Fruit fly (Drosophila melanogaster) whole organism, embryonic: Measurements from ENCODE around the gene timeout.
A peak's percentile ranks its signal among the peaks of the same experiment; 100 is the strongest.

Experiments used
- Antp ChIP-seq: fragments of 200-800 bp; sonication (Bioruptor generic); optimal IDR thresholded peaks from 3 replicates; lab custom pipeline; 2016; ENCODE audit warnings: missing biosample characterization, missing genetic modification characterization
- C15 ChIP-seq: fragments of 200-800 bp; sonication (Bioruptor generic); IDR thresholded peaks from 3 replicates; pipeline ENCODE4 v1.3.6; 2022; ENCODE audit warnings: missing biosample characterization, missing genetic modification characterization
- CG10209 ChIP-seq: fragments of 200-800 bp; sonication (Bioruptor generic); optimal IDR thresholded peaks from 3 replicates; lab custom pipeline; 2017; ENCODE audit warnings: missing biosample characterization, mild to moderate bottlenecking, missing genetic modification characterization, missing genetic modification reagents
- CG10654 ChIP-seq: fragments of 200-800 bp; sonication (Bioruptor generic); optimal IDR thresholded peaks from 2 replicates; lab custom pipeline; 2016; ENCODE audit warnings: missing biosample characterization, missing genetic modification characterization
- CG13296 ChIP-seq: fragments of 200-800 bp; sonication (Bioruptor generic); optimal IDR thresholded peaks from 3 replicates; lab custom pipeline; 2018; ENCODE audit warnings: missing biosample characterization, mild to moderate bottlenecking, missing genetic modification characterization
- CG14710 ChIP-seq: fragments of 200-800 bp; sonication (Bioruptor generic); optimal IDR thresholded peaks from 3 replicates; lab custom pipeline; 2019; ENCODE audit warnings: missing biosample characterization, mild to moderate bottlenecking, missing genetic modification characterization, moderate library complexity
- CG14860 ChIP-seq: fragments of 200-800 bp; sonication (Bioruptor generic); IDR thresholded peaks from 3 replicates; pipeline ENCODE4 v1.3.6; 2022; ENCODE audit warnings: missing biosample characterization, missing genetic modification characterization; ENCODE audit not compliant: partially characterized antibody
- CG18619 ChIP-seq: fragments of 200-800 bp; sonication (Bioruptor generic); optimal IDR thresholded peaks from 3 replicates; lab custom pipeline; 2017; ENCODE audit warnings: missing biosample characterization, mild to moderate bottlenecking, missing genetic modification characterization
- CG2678 ChIP-seq: fragments of 200-800 bp; sonication (Bioruptor generic); optimal IDR thresholded peaks from 3 replicates; lab custom pipeline; 2019; ENCODE audit warnings: missing biosample characterization, mild to moderate bottlenecking, missing genetic modification characterization, moderate library complexity
- CG2889 ChIP-seq: fragments of 200-800 bp; sonication (Bioruptor generic); IDR thresholded peaks from 3 replicates; pipeline ENCODE4 v1.3.6; 2022; ENCODE audit warnings: missing biosample characterization, missing genetic modification characterization
- CG33213 ChIP-seq: fragments of 200-800 bp; sonication (Bioruptor generic); optimal IDR thresholded peaks from 3 replicates; lab custom pipeline; 2016; ENCODE audit warnings: missing biosample characterization, missing genetic modification characterization
- CG34376 ChIP-seq: fragments of 200-800 bp; sonication (Bioruptor generic); optimal IDR thresholded peaks from 2 replicates; lab custom pipeline; 2018; ENCODE audit warnings: missing biosample characterization, mild to moderate bottlenecking, missing genetic modification characterization
- CG4282 ChIP-seq: fragments of 200-800 bp; sonication (Bioruptor generic); optimal IDR thresholded peaks from 2 replicates; lab custom pipeline; 2016; ENCODE audit warnings: missing biosample characterization, missing genetic modification characterization
- CG4820 ChIP-seq: fragments of 200-800 bp; sonication (Bioruptor generic); optimal IDR thresholded peaks from 3 replicates; lab custom pipeline; 2016; ENCODE audit warnings: missing biosample characterization, missing genetic modification characterization
- CG5953 ChIP-seq: fragments of 200-800 bp; sonication (Bioruptor generic); IDR thresholded peaks from 2 replicates; pipeline ENCODE4 v1.3.6; 2022; ENCODE audit warnings: missing biosample characterization, missing genetic modification characterization
- CG6254 ChIP-seq: fragments of 200-800 bp; sonication (Bioruptor generic); optimal IDR thresholded peaks from 3 replicates; lab custom pipeline; 2017; ENCODE audit warnings: mild to moderate bottlenecking, missing biosample characterization, missing genetic modification reagents, missing genetic modification characterization
- CG6654 ChIP-seq: fragments of 200-800 bp; sonication (Bioruptor generic); optimal IDR thresholded peaks from 2 replicates; lab custom pipeline; 2017; ENCODE audit warnings: missing biosample characterization, mild to moderate bottlenecking, missing genetic modification characterization
- CG7271 ChIP-seq: fragments of 200-800 bp; sonication (Bioruptor generic); optimal IDR thresholded peaks from 2 replicates; lab custom pipeline; 2018; ENCODE audit warnings: missing biosample characterization, mild to moderate bottlenecking, missing genetic modification characterization, moderate library complexity
- CG7987 ChIP-seq: fragments of 200-800 bp; sonication (Bioruptor generic); optimal IDR thresholded peaks from 2 replicates; lab custom pipeline; 2018; ENCODE audit warnings: missing biosample characterization, mild to moderate bottlenecking, missing genetic modification characterization, moderate library complexity
- CG9437 ChIP-seq: fragments of 200-800 bp; sonication (Bioruptor generic); optimal IDR thresholded peaks from 2 replicates; lab custom pipeline; 2018; ENCODE audit warnings: missing biosample characterization, mild to moderate bottlenecking, missing genetic modification characterization
- CG9609 ChIP-seq: fragments of 200-800 bp; sonication (Bioruptor generic); optimal IDR thresholded peaks from 3 replicates; lab custom pipeline; 2016; ENCODE audit warnings: missing biosample characterization, missing genetic modification characterization
- CG9876 ChIP-seq: fragments of 200-800 bp; sonication (Bioruptor generic); optimal IDR thresholded peaks from 2 replicates; lab custom pipeline; 2016; ENCODE audit warnings: missing biosample characterization, missing genetic modification characterization
- D19B ChIP-seq: fragments of 200-800 bp; sonication (Bioruptor generic); optimal IDR thresholded peaks from 2 replicates; lab custom pipeline; 2017; ENCODE audit warnings: missing biosample characterization, mild to moderate bottlenecking, missing genetic modification characterization
- Doc3 ChIP-seq: fragments of 200-800 bp; sonication (Bioruptor generic); IDR thresholded peaks from 3 replicates; pipeline ENCODE4 v1.3.6; 2022; ENCODE audit warnings: missing biosample characterization, missing genetic modification characterization; ENCODE audit not compliant: partially characterized antibody
- ERR ChIP-seq: fragments of 200-800 bp; sonication (Bioruptor generic); optimal IDR thresholded peaks from 2 replicates; lab custom pipeline; 2016; ENCODE audit warnings: missing biosample characterization, missing genetic modification characterization
- Hmx ChIP-seq: fragments of 200-800 bp; sonication (Bioruptor generic); optimal IDR thresholded peaks from 2 replicates; lab custom pipeline; 2016; ENCODE audit warnings: missing biosample characterization, missing genetic modification characterization
- Mad ChIP-seq: fragments of 200-800 bp; sonication (Bioruptor generic); optimal IDR thresholded peaks from 2 replicates; lab custom pipeline; 2016; ENCODE audit warnings: missing biosample characterization, missing genetic modification characterization
- Mrtf ChIP-seq: fragments of 200-800 bp; sonication (Bioruptor generic); IDR thresholded peaks from 3 replicates; pipeline ENCODE4 v1.3.6; 2022; ENCODE audit warnings: missing biosample characterization, missing genetic modification characterization
- NC2β ChIP-seq: fragments of 200-800 bp; sonication (Bioruptor generic); optimal IDR thresholded peaks from 2 replicates; lab custom pipeline; 2016; ENCODE audit warnings: missing biosample characterization, missing genetic modification characterization
- Opbp ChIP-seq: fragments of 200-800 bp; sonication (Bioruptor generic); IDR thresholded peaks from 3 replicates; pipeline ENCODE4 v1.3.6; 2022; ENCODE audit warnings: missing biosample characterization, missing genetic modification characterization; ENCODE audit not compliant: partially characterized antibody
- Ptx1 ChIP-seq: fragments of 200-800 bp; sonication (Bioruptor generic); IDR thresholded peaks from 2 replicates; pipeline ENCODE4 v1.3.6; 2022; ENCODE audit warnings: missing biosample characterization, missing genetic modification characterization
- Stat92E ChIP-seq, 3 experiments: fragments of >200 bp in 2 of 3; fragments of 200-800 bp in 1 of 3; sonication (Bioruptor generic) in 1 of 3; optimal IDR thresholded peaks; 2 replicates each; lab custom pipeline; 2017 to 2019; ENCODE audit warnings: missing biosample characterization in 3 of 3, missing genetic modification characterization in 3 of 3, mild to moderate bottlenecking in 1 of 3, moderate library complexity in 1 of 3
- ato ChIP-seq: fragments of 200-800 bp; sonication (Bioruptor generic); IDR thresholded peaks from 2 replicates; pipeline ENCODE4 v1.3.6; 2022; ENCODE audit warnings: missing biosample characterization, missing genetic modification characterization; ENCODE audit not compliant: partially characterized antibody
- ci ChIP-seq: fragments of 200-800 bp; sonication (Bioruptor generic); IDR thresholded peaks from 3 replicates; pipeline ENCODE4 v1.3.6; 2022; ENCODE audit warnings: missing biosample characterization, missing genetic modification characterization
- da ChIP-seq: fragments of 200-800 bp; sonication (Bioruptor generic); optimal IDR thresholded peaks from 2 replicates; lab custom pipeline; 2016; ENCODE audit warnings: missing biosample characterization, missing genetic modification characterization
- gcm ChIP-seq: fragments of 200-800 bp; sonication (Bioruptor generic); optimal IDR thresholded peaks from 2 replicates; lab custom pipeline; 2019; ENCODE audit warnings: missing biosample characterization, mild to moderate bottlenecking, missing genetic modification characterization, moderate library complexity
- hb ChIP-seq: fragments of 200-800 bp; sonication (Bioruptor generic); IDR thresholded peaks from 3 replicates; pipeline ENCODE4 v1.3.6; 2022; ENCODE audit warnings: missing biosample characterization, missing genetic modification characterization; ENCODE audit not compliant: partially characterized antibody
- jigr1 ChIP-seq: fragments of 200-800 bp; sonication (Bioruptor generic); IDR thresholded peaks from 3 replicates; pipeline ENCODE4 v1.3.6; 2022; ENCODE audit warnings: missing biosample characterization, missing genetic modification characterization
- kni ChIP-seq: fragments of 200-800 bp; sonication (Bioruptor generic); optimal IDR thresholded peaks from 3 replicates; lab custom pipeline; 2017; ENCODE audit warnings: mild to moderate bottlenecking, missing biosample characterization, missing genetic modification reagents, missing genetic modification characterization
- lbe ChIP-seq: fragments of 200-800 bp; sonication (Bioruptor generic); optimal IDR thresholded peaks from 2 replicates; lab custom pipeline; 2016; ENCODE audit warnings: missing biosample characterization, mild to moderate bottlenecking, missing genetic modification characterization
- lilli ChIP-seq: fragments of 200-800 bp; sonication (Bioruptor generic); optimal IDR thresholded peaks from 3 replicates; lab custom pipeline; 2016; ENCODE audit warnings: missing biosample characterization, missing genetic modification characterization
- luna ChIP-seq: fragments of 200-800 bp; sonication (Bioruptor generic); optimal IDR thresholded peaks from 2 replicates; lab custom pipeline; 2016; ENCODE audit warnings: missing biosample characterization, missing genetic modification characterization
- nerfin-2 ChIP-seq: fragments of 200-800 bp; sonication (Bioruptor generic); IDR thresholded peaks from 2 replicates; pipeline ENCODE4 v1.3.6; 2022; ENCODE audit warnings: missing biosample characterization, missing genetic modification characterization; ENCODE audit not compliant: partially characterized antibody
- org-1 ChIP-seq: fragments of 200-800 bp; sonication (Bioruptor generic); optimal IDR thresholded peaks from 2 replicates; lab custom pipeline; 2017; ENCODE audit warnings: missing biosample characterization, missing genetic modification characterization
- peb ChIP-seq: fragments of 200-800 bp; sonication (Bioruptor generic); IDR thresholded peaks from 2 replicates; pipeline ENCODE4 v1.3.6; 2022; ENCODE audit warnings: missing biosample characterization, missing genetic modification characterization
- sens-2 ChIP-seq: fragments of 200-800 bp; sonication (Bioruptor generic); IDR thresholded peaks from 2 replicates; pipeline ENCODE4 v1.3.6; 2022; ENCODE audit warnings: missing biosample characterization, missing genetic modification characterization
- sim ChIP-seq: fragments of 200-800 bp; sonication (Bioruptor generic); IDR thresholded peaks from 2 replicates; pipeline ENCODE4 v1.3.6; 2022; ENCODE audit warnings: missing biosample characterization, missing genetic modification characterization
- stwl ChIP-seq: fragments of 200-800 bp; sonication (Bioruptor generic); optimal IDR thresholded peaks from 3 replicates; lab custom pipeline; 2018; ENCODE audit warnings: missing biosample characterization, mild to moderate bottlenecking, missing genetic modification characterization, moderate library complexity
- vfl ChIP-seq: fragments of 200-800 bp; sonication (Bioruptor generic); optimal IDR thresholded peaks from 2 replicates; lab custom pipeline; 2016; ENCODE audit warnings: missing biosample characterization, missing genetic modification characterization
- wor ChIP-seq: fragments of 200-800 bp; sonication (Bioruptor generic); IDR thresholded peaks from 2 replicates; pipeline ENCODE4 v1.3.6; 2022; ENCODE audit warnings: missing biosample characterization, missing genetic modification characterization
- z ChIP-seq: fragments of 200-800 bp; sonication (Bioruptor generic); IDR thresholded peaks from 3 replicates; pipeline ENCODE4 v1.3.6; 2022; ENCODE audit warnings: missing biosample characterization, missing genetic modification characterization

The timeout gene

DNA sequence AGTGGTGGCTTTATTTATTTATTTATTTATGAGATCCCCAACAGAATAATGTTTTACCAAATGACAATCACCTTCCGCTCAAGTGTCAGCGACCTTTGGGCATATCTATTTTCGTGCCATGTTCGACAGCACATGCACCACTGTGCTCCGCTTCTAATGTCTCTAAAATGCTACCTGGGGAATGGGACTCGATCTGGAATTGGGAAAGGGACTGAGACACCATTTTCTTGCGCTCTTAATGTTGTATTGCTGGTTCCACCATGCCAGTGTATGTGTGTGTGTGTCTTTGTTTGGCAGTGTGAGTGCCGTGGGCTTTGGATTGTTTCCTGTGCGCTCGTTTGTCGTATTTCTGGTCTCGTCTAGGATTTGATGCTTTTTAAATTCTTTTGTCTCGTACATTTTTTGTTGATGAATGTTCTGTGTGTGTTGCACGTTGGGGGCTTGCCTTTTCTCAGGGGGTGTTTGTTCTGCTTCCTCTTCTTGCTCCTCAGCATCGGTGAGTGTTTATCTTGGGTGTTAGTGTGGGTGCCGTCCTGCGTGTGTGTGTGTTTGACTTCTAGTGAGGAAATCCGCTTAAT lies 23.2 kb upstream of the timeout start (continued):
- TF ChIP-seq Stat92E (GFP tag; optimal IDR thresholded peaks at IDR 0.05; lab: Kevin White, UChicago) (no peak), CG7987 (GFP tag; lab: Kevin White, UChicago) (no peak), CG2678 (tag; lab: Kevin White, UChicago) (no peak), CG34376 (GFP tag; lab: Kevin White, UChicago) (no peak), z (GFP tag; lab: Robert Waterston, UW) (peak; percentile 56; the same call in 1 of the 3 replicates), CG14860 (peak; percentile 26; the same call in 1 of the 3 replicates), CG4282 (peak; percentile 90), wor (no peak), Mrtf (0 out of 3 replicates have a peak, but pooled peaks have one; percentile 27), sim (GFP tag; lab: Robert Waterston, UW) (no peak), CG10654 (no peak), C15 (GFP tag; lab: Robert Waterston, UW) (no peak), Antp (GFP tag; lab: Kevin White, UChicago) (no peak), CG33213 (no peak), hb (GFP tag; lab: Robert Waterston, UW) (no peak), D19B (GFP tag; lab: Kevin White, UChicago) (no peak), CG9437 (no peak), lilli (GFP tag; lab: Kevin White, UChicago) (no peak), CG2889 (GFP tag; lab: Robert Waterston, UW) (no peak), da (GFP tag; lab: Kevin White, UChicago) (no peak), NC2β (no peak), CG5953 (GFP tag; lab: Robert Waterston, UW) (no peak), CG6654 (no peak), lbe (no peak), Ptx1 (GFP tag; lab: Robert Waterston, UW) (no peak), ERR (GFP tag; lab: Kevin White, UChicago) (no peak), CG6254 (GFP tag; lab: Kevin White, UChicago) (no peak), ato (GFP tag; lab: Robert Waterston, UW) (no peak), CG9609 (GFP tag; lab: Kevin White, UChicago) (no peak), Doc3 (GFP tag; lab: Robert Waterston, UW) (no peak), peb (GFP tag; lab: Robert Waterston, UW) (no peak), ci (GFP tag; lab: Robert Waterston, UW) (peak; percentile 24; the same call in 1 of the 3 replicates), vfl (GFP tag; lab: Kevin White, UChicago) (no peak), Opbp (no peak), CG7271 (tag; lab: Kevin White, UChicago) (no peak), Hmx (GFP tag; lab: Kevin White, UChicago) (no peak), CG9876 (GFP tag; lab: Kevin White, UChicago) (no peak), CG18619 (no peak), CG4820 (GFP tag; lab: Kevin White, UChicago) (no peak), kni (peak; percentile 77), luna (GFP tag; lab: Kevin White, UChicago) (no peak), jigr1 (no peak), CG14710 (tag; lab: Kevin White, UChicago) (no peak), CG13296 (no peak), org-1 (GFP tag; lab: Kevin White, UChicago) (no peak), CG10209 (GFP tag; lab: Kevin White, UChicago) (no peak), stwl (no peak), Mad (GFP tag; lab: Kevin White, UChicago) (no peak), sens-2 (GFP tag; lab: Robert Waterston, UW) (no peak), gcm (GFP tag; lab: Kevin White, UChicago) (no peak), nerfin-2 (no peak)
